Worm (Caenorhabditis elegans): ENCODE results near the gene R107.5.

R107.5 gene

ce11 chrIII:9054414-9055147 lies 991 bp upstream of the R107.5 start, which contains the start of gene cls-2 (continued):
- TF ChIP-seq nfya-1 (tag; optimal IDR thresholded peaks at IDR 0.05; ENCODE audit: borderline replicate concordance, insufficient read depth) (no peak), ZK185.1 (tag; optimal IDR thresholded peaks at IDR 0.05; ENCODE audit: poor library complexity, severe bottlenecking) (no peak), hmg-20 (GFP tag; IDR thresholded peaks at IDR 0.05) (no peak), ztf-18 (tag; optimal IDR thresholded peaks at IDR 0.05) (no peak), F37B4.10 (GFP tag; IDR thresholded peaks at IDR 0.05) (no peak), tbx-9 (tag; optimal IDR thresholded peaks at IDR 0.05; ENCODE audit: borderline replicate concordance) (no peak), zfh-2 (GFP tag; conservative IDR thresholded peaks at IDR 0.05) (no peak), F10E7.11 (tag; optimal IDR thresholded peaks at IDR 0.05) (no peak), cebp-1 (GFP tag; IDR thresholded peaks at IDR 0.05) (no peak), cebp-1 (tag; optimal IDR thresholded peaks at IDR 0.05) (peak; percentile 76), xnd-1 (tag; optimal IDR thresholded peaks at IDR 0.05) (peak; percentile 29), F55B11.4 (tag; optimal IDR thresholded peaks at IDR 0.05; ENCODE audit: borderline replicate concordance, insufficient read depth) (no peak), dpl-1 (GFP tag; optimal IDR thresholded peaks at IDR 0.05) (peak; percentile 28), bed-1 (GFP tag; IDR thresholded peaks at IDR 0.05) (no peak), egl-44 (GFP tag; IDR thresholded peaks at IDR 0.05) (no peak), egl-18 (GFP tag; IDR thresholded peaks at IDR 0.05) (no peak), somi-1 (GFP tag; optimal IDR thresholded peaks at IDR 0.05) (no peak), F33H1.4 (GFP tag; IDR thresholded peaks at IDR 0.05) (peak; percentile 87), ceh-58 (GFP tag; IDR thresholded peaks at IDR 0.05) (no peak), nhr-80 (tag; optimal IDR thresholded peaks at IDR 0.05) (no peak), nhr-90 (tag; optimal IDR thresholded peaks at IDR 0.05) (no peak), ama-1 (optimal IDR thresholded peaks at IDR 0.05) (peak; percentile 39), ama-1 (GFP tag; optimal IDR thresholded peaks at IDR 0.05) (peak in 1 of 2 experiments; percentile 21), F22D6.2 (tag; optimal IDR thresholded peaks at IDR 0.05) (no peak), atf-7 (tag; optimal IDR thresholded peaks at IDR 0.05) (no peak), tbp1 (GFP tag; optimal IDR thresholded peaks at IDR 0.05) (no peak), ceh-91 (GFP tag; IDR thresholded peaks at IDR 0.05) (peak; percentile 41; the same call in 1 of the 2 replicates), nhr-27 (tag; optimal IDR thresholded peaks at IDR 0.05) (no peak), mes-4 (tag; optimal IDR thresholded peaks at IDR 0.05) (no peak), Y79H2A.3 (GFP tag; conservative IDR thresholded peaks at IDR 0.05) (no peak), aptf-2 (GFP tag; conservative IDR thresholded peaks at IDR 0.05) (no peak), repo-1 (tag; optimal IDR thresholded peaks at IDR 0.05) (no peak), sptf-2 (GFP tag; optimal IDR thresholded peaks at IDR 0.05) (no peak), tlf-1 (GFP tag; optimal IDR thresholded peaks at IDR 0.05) (no peak), D2030.7 (GFP tag; IDR thresholded peaks at IDR 0.05) (peak; percentile 57), let-526 (GFP tag; IDR thresholded peaks at IDR 0.05) (no peak), gei-17 (GFP tag; optimal IDR thresholded peaks at IDR 0.05) (no peak), Y53F4B.3 (GFP tag; IDR thresholded peaks at IDR 0.05) (no peak), hlh-26 (GFP tag; conservative IDR thresholded peaks at IDR 0.05) (no peak), ztf-25 (GFP tag; IDR thresholded peaks at IDR 0.05) (no peak), ztf-3 (GFP tag; optimal IDR thresholded peaks at IDR 0.05) (no peak), die-1 (tag; optimal IDR thresholded peaks at IDR 0.05) (no peak), mel-28 (tag; optimal IDR thresholded peaks at IDR 0.05; ENCODE audit: borderline replicate concordance) (no peak), nhr-179 (tag; optimal IDR thresholded peaks at IDR 0.05) (no peak), cebp-2 (GFP tag; IDR thresholded peaks at IDR 0.05) (no peak), attf-5 (GFP tag; optimal IDR thresholded peaks at IDR 0.05) (no peak), madf-3 (GFP tag; IDR thresholded peaks at IDR 0.05) (no peak), F57A8.1 (GFP tag; optimal IDR thresholded peaks at IDR 0.05) (no peak), attf-6 (GFP tag; IDR thresholded peaks at IDR 0.05) (no peak)

Measured in whole organism, young adult.